Worm (Caenorhabditis elegans) whole organism, L2 larva: ENCODE data around the gene C06E4.2.
A peak's percentile ranks its signal among the peaks of the same experiment; 100 is the strongest.

ENCODE experiments used
- C34F6.9 ChIP-seq: fragments of 150-350 bp; optimal IDR thresholded peaks from 2 replicates; lab custom pipeline; 2014; ENCODE audit warnings: missing biosample characterization, missing genetic modification characterization
- F13H6.1 ChIP-seq: sonication (generic microtip); optimal IDR thresholded peaks from 2 replicates; lab custom pipeline; 2016; ENCODE audit warnings: missing genetic modification characterization, missing compliant biosample characterization
- R02D3.7 ChIP-seq: fragments of 150-350 bp; optimal IDR thresholded peaks from 2 replicates; lab custom pipeline; 2014; ENCODE audit warnings: missing biosample characterization, missing genetic modification characterization
- Y55F3AM.14 ChIP-seq: fragments of 200-800 bp; sonication (Bioruptor generic); optimal IDR thresholded peaks from 2 replicates; lab custom pipeline; 2018; ENCODE audit warnings: mild to moderate bottlenecking, missing genetic modification characterization, missing compliant biosample characterization
- ZK546.5 ChIP-seq: sonication (generic microtip); optimal IDR thresholded peaks from 2 replicates; lab custom pipeline; 2017; ENCODE audit warnings: missing biosample characterization, missing genetic modification characterization
- alr-1 ChIP-seq: fragments of 150-350 bp; optimal IDR thresholded peaks from 2 replicates; lab custom pipeline; 2014; ENCODE audit warnings: missing biosample characterization, missing genetic modification characterization
- aly-2 ChIP-seq: fragments of 150-350 bp; optimal IDR thresholded peaks from 2 replicates; lab custom pipeline; 2014; ENCODE audit warnings: missing biosample characterization, missing genetic modification characterization
- blmp-1 ChIP-seq: sonication (generic microtip); optimal IDR thresholded peaks from 2 replicates; lab custom pipeline; 2017; ENCODE audit warnings: missing genetic modification characterization, mild to moderate bottlenecking, missing compliant biosample characterization, antibody characterized with exemption, moderate library complexity; ENCODE audit not compliant: insufficient read depth
- ceh-16 ChIP-seq: fragments of 150-350 bp; optimal IDR thresholded peaks from 2 replicates; lab custom pipeline; 2014; ENCODE audit warnings: missing biosample characterization, missing genetic modification characterization
- crh-2 ChIP-seq: sonication (generic microtip); optimal IDR thresholded peaks from 2 replicates; lab custom pipeline; 2017; ENCODE audit warnings: missing biosample characterization, missing genetic modification characterization
- egl-27 ChIP-seq: sonication (generic microtip); optimal IDR thresholded peaks from 3 replicates; lab custom pipeline; 2017; ENCODE audit warnings: missing biosample characterization, missing genetic modification reagents, missing genetic modification characterization
- elt-1 ChIP-seq: fragments of 150-350 bp; optimal IDR thresholded peaks from 2 replicates; lab custom pipeline; 2014; ENCODE audit warnings: missing biosample characterization, missing genetic modification characterization
- elt-3 ChIP-seq: sonication (generic microtip); optimal IDR thresholded peaks from 2 replicates; lab custom pipeline; 2017; ENCODE audit warnings: missing biosample characterization, missing genetic modification characterization
- fos-1 ChIP-seq: fragments of 150-350 bp; optimal IDR thresholded peaks from 2 replicates; lab custom pipeline; 2014; ENCODE audit warnings: missing biosample characterization, missing genetic modification characterization
- gmeb-1 ChIP-seq: fragments of 150-350 bp; optimal IDR thresholded peaks from 2 replicates; lab custom pipeline; 2014; ENCODE audit warnings: missing biosample characterization, missing genetic modification characterization
- lin-11 ChIP-seq: fragments of 150-350 bp; sonication (generic microtip); optimal IDR thresholded peaks from 2 replicates; lab custom pipeline; 2014; ENCODE audit warnings: missing biosample characterization, missing genetic modification characterization, inconsistent platforms, mixed read lengths
- lin-13 ChIP-seq: fragments of 150-350 bp; optimal IDR thresholded peaks from 2 replicates; lab custom pipeline; 2014; ENCODE audit warnings: missing biosample characterization, missing genetic modification reagents, missing genetic modification characterization
- lin-39 ChIP-seq: fragments of 150-350 bp; optimal IDR thresholded peaks from 2 replicates; lab custom pipeline; 2014; ENCODE audit warnings: missing biosample characterization, missing genetic modification reagents, missing genetic modification characterization
- lsy-2 ChIP-seq, 2 experiments: fragments of 150-350 bp in 1 of 2; sonication (generic microtip) in 1 of 2; optimal IDR thresholded peaks; 2 replicates each; lab custom pipeline; 2014 to 2017; ENCODE audit warnings: missing biosample characterization in 2 of 2, missing genetic modification characterization in 2 of 2
- mab-5 ChIP-seq: fragments of 150-350 bp; optimal IDR thresholded peaks from 2 replicates; lab custom pipeline; 2014; ENCODE audit warnings: missing biosample characterization, missing genetic modification characterization
- mdl-1 ChIP-seq, 2 experiments: fragments of 150-350 bp in 1 of 2; sonication (generic microtip) in 1 of 2; optimal IDR thresholded peaks; 2 replicates each; lab custom pipeline; 2017; ENCODE audit warnings: missing biosample characterization in 2 of 2, missing genetic modification characterization in 2 of 2
- nhr-129 ChIP-seq: fragments of 150-350 bp; optimal IDR thresholded peaks from 2 replicates; lab custom pipeline; 2014; ENCODE audit warnings: missing biosample characterization, missing genetic modification characterization
- nhr-21 ChIP-seq: fragments of 150-350 bp; optimal IDR thresholded peaks from 2 replicates; lab custom pipeline; 2014; ENCODE audit warnings: missing biosample characterization, missing genetic modification characterization
- nhr-237 ChIP-seq: fragments of 150-350 bp; optimal IDR thresholded peaks from 2 replicates; lab custom pipeline; 2014; ENCODE audit warnings: missing biosample characterization, missing genetic modification characterization
- nhr-25 ChIP-seq: fragments of 150-350 bp; sonication (generic microtip); optimal IDR thresholded peaks from 3 replicates; lab custom pipeline; 2014; ENCODE audit warnings: missing biosample characterization, missing genetic modification characterization
- nhr-6 ChIP-seq: fragments of 150-350 bp; optimal IDR thresholded peaks from 2 replicates; lab custom pipeline; 2014; ENCODE audit warnings: missing biosample characterization, missing genetic modification characterization
- nhr-77 ChIP-seq: fragments of 150-350 bp; optimal IDR thresholded peaks from 2 replicates; lab custom pipeline; 2014; ENCODE audit warnings: missing biosample characterization, missing genetic modification characterization
- sem-4 ChIP-seq: fragments of 150-350 bp; optimal IDR thresholded peaks from 2 replicates; lab custom pipeline; 2014; ENCODE audit warnings: missing biosample characterization, missing genetic modification reagents, missing genetic modification characterization
- sma-3 ChIP-seq: sonication (generic microtip); optimal IDR thresholded peaks from 2 replicates; lab custom pipeline; 2016; ENCODE audit warnings: missing genetic modification reagents, missing genetic modification characterization, missing compliant biosample characterization
- sma-9 ChIP-seq, 2 experiments: fragments of 150-350 bp in 1 of 2; sonication (generic microtip) in 1 of 2; optimal IDR thresholded peaks; 2 replicates each; lab custom pipeline; 2014 to 2016; ENCODE audit warnings: missing genetic modification characterization in 2 of 2, mild to moderate bottlenecking in 1 of 2, missing biosample characterization in 1 of 2, missing compliant biosample characterization in 1 of 2, missing genetic modification reagents in 1 of 2, moderate library complexity in 1 of 2
- snpc-4 ChIP-seq: fragments of 150-350 bp; optimal IDR thresholded peaks from 2 replicates; lab custom pipeline; 2014; ENCODE audit warnings: missing biosample characterization, missing genetic modification characterization
- unc-55 ChIP-seq: fragments of 150-350 bp; sonication (generic microtip); optimal IDR thresholded peaks from 3 replicates; lab custom pipeline; 2014; ENCODE audit warnings: missing biosample characterization, missing genetic modification reagents, missing genetic modification characterization
- unc-62 ChIP-seq: fragments of 150-350 bp; optimal IDR thresholded peaks from 2 replicates; lab custom pipeline; 2014; ENCODE audit warnings: missing biosample characterization, missing genetic modification reagents, missing genetic modification characterization
- zag-1 ChIP-seq: fragments of 150-350 bp; optimal IDR thresholded peaks from 2 replicates; lab custom pipeline; 2014; ENCODE audit warnings: missing biosample characterization, missing genetic modification characterization
- ztf-1 ChIP-seq: fragments of 200-800 bp; sonication (Bioruptor generic); conservative IDR thresholded peaks from 2 replicates; pipeline ENCODE4 v1.3.6; 2022; ENCODE audit warnings: missing genetic modification characterization, missing compliant biosample characterization
- ztf-11 ChIP-seq: sonication (generic microtip); optimal IDR thresholded peaks from 2 replicates; lab custom pipeline; 2017; ENCODE audit warnings: missing biosample characterization, missing genetic modification characterization
- ztf-4 ChIP-seq: fragments of 150-350 bp; optimal IDR thresholded peaks from 2 replicates; lab custom pipeline; 2014; ENCODE audit warnings: missing biosample characterization, missing genetic modification characterization

Gene C06E4.2

DNA sequence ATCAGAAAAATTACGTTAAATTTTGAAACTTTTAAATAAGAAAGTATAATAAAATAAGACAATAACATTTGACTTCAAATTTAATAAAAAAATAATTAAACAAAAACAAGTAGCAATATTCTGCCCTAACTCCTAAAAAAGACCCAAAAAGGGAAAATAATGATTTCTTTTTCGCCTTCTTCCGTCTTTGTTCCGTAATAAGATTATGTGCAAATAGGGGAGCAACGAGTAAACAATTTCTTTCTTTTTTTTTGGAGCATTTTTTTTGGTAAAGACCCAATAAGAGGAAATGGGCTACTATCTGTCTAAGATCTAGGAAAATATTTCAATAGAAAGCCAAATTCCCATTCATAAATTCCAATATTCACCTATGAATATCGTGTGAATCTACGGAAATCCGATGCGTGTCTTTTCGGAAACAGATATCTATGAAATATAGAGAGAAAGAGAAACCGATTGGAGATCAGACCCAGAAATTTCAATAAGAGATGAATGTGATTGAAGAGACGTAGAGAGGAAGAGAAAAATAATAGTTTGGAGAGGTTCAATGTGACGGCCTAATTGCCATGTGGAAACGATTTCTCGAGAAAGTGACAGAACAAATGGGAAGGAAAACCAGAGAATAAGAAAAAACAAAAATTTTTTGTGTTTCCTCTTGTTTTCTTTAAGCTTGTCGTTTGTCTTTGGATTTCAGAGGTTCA is 41.2 kb downstream of the C06E4.2 start:
- TF ChIP-seq nhr-21 (no peak), elt-1 (no peak), ztf-4 (tag; lab: Kevin White, UChicago) (no peak), nhr-129 (peak; percentile 16), fos-1 (tag; lab: Kevin White, UChicago) (no peak), Y55F3AM.14 (GFP tag; lab: Kevin White, UChicago) (no peak), nhr-25 (tag; lab: Kevin White, UChicago) (peak; percentile 47), nhr-6 (tag; lab: Kevin White, UChicago) (peak; percentile 5), sma-9 (GFP tag; optimal IDR thresholded peaks at IDR 0.05; lab: Kevin White, UChicago) (peak; percentile 16), sma-9 (tag; optimal IDR thresholded peaks at IDR 0.05; lab: Kevin White, UChicago) (no peak), lsy-2 (tag; optimal IDR thresholded peaks at IDR 0.05; lab: Kevin White, UChicago) (peak in 1 of 2 experiments; percentile 43), mdl-1 (tag; optimal IDR thresholded peaks at IDR 0.05; lab: Kevin White, UChicago) (no peak), blmp-1 (tag; lab: Kevin White, UChicago) (peak; percentile 19), elt-3 (tag; lab: Kevin White, UChicago) (no peak), ztf-1 (no peak), C34F6.9 (tag; lab: Kevin White, UChicago) (peak; percentile 44), crh-2 (tag; lab: Kevin White, UChicago) (peak; percentile 1)

DNA sequence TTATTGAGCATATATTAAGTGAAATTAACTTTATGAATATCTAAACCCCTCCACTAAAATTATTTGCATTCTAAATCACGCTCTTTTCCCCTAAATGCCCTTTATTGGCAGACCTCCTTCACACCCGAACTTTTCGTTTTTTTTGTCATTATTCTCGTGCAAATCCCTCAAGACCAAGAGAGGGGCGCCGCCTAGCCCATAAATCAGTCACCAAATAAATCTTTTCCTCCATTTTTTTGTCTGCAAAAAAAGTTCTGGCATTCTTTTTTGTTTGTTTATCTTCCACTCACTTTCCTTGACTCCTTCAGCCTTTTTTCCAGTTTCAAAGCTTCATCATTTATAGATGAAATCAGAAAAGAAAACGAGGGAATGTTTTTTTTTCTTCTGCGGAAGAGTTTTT is 42.1 kb downstream of the C06E4.2 start:
- TF ChIP-seq mab-5 (tag; lab: Kevin White, UChicago) = peak; percentile 73
- peak in 1 of 2 experiments; percentile 6 for TF ChIP-seq mdl-1 (tag; optimal IDR thresholded peaks at IDR 0.05; lab: Kevin White, UChicago)
- no peak for TF ChIP-seq nhr-237 (tag; lab: Kevin White, UChicago)
- no peak for TF ChIP-seq sma-3 (GFP tag; lab: Kevin White, UChicago)
- TF ChIP-seq sma-9 (GFP tag; optimal IDR thresholded peaks at IDR 0.05; lab: Kevin White, UChicago) = peak; percentile 21
- TF ChIP-seq sma-9 (tag; optimal IDR thresholded peaks at IDR 0.05; lab: Kevin White, UChicago) = no peak
- TF ChIP-seq lsy-2 (tag; optimal IDR thresholded peaks at IDR 0.05; lab: Kevin White, UChicago) = peak in 1 of 2 experiments; percentile 14

DNA sequence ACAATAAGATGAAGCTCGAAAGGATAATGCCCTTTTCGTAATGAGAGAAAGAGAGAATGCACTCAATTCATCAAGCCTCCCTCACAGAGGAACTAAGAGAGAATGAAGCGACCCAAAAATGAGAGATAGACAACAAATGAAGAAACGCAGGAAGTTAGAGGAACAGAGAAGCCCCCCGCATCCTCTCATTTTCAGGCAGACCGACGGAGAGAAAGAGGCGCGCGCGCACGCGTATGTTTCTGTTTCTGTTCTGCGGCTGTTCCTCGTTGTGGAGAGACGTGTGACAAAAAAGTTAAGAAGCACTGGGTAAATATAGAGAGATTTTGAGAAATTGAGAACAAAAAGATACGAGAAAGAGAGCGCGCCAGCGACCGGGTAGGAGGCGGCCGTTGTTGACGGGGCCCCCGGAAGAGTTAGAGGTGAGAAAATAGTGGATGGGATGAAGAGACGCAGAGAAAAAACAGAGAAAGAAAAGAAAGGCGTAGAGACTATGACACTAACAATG is 43.2 kb downstream of the C06E4.2 start:
- TF ChIP-seq Y55F3AM.14 (GFP tag; lab: Kevin White, UChicago) = peak; percentile 67
- peak; percentile 62 for TF ChIP-seq ztf-4 (tag; lab: Kevin White, UChicago)
- TF ChIP-seq lin-11 = peak; percentile 2
- no peak for TF ChIP-seq ztf-11 (tag; lab: Kevin White, UChicago)
- peak; percentile 82 for TF ChIP-seq sma-3 (GFP tag; lab: Kevin White, UChicago)
- TF ChIP-seq crh-2 (tag; lab: Kevin White, UChicago) = peak; percentile 83
- peak; percentile 79 for TF ChIP-seq sem-4 (tag; lab: Kevin White, UChicago)
- TF ChIP-seq nhr-129 = peak; percentile 75
- TF ChIP-seq lin-39 (tag; lab: Kevin White, UChicago) = no peak
- TF ChIP-seq mdl-1 (tag; optimal IDR thresholded peaks at IDR 0.05; lab: Kevin White, UChicago) = peak; percentile 89 to 93
- peak; percentile 4 for TF ChIP-seq nhr-77
- peak; percentile 62 for TF ChIP-seq unc-55 (GFP tag; lab: Kevin White, UChicago)
- TF ChIP-seq nhr-25 (tag; lab: Kevin White, UChicago) = no peak
- peak; percentile 38 for TF ChIP-seq zag-1 (tag; lab: Kevin White, UChicago)
- TF ChIP-seq lin-13 (GFP tag; lab: Kevin White, UChicago) = peak; percentile 71
- TF ChIP-seq unc-62 = peak; percentile 60
- TF ChIP-seq egl-27 (tag; lab: Kevin White, UChicago) = peak; percentile 85
- TF ChIP-seq snpc-4 (tag; lab: Kevin White, UChicago) = peak; percentile 31
- TF ChIP-seq lsy-2 (tag; optimal IDR thresholded peaks at IDR 0.05; lab: Kevin White, UChicago) = peak; percentile 21 to 82
- peak; percentile 91 for TF ChIP-seq C34F6.9 (tag; lab: Kevin White, UChicago)
- peak; percentile 28 for TF ChIP-seq blmp-1 (tag; lab: Kevin White, UChicago)
- TF ChIP-seq R02D3.7 (tag; lab: Kevin White, UChicago) = no peak
- TF ChIP-seq mab-5 (tag; lab: Kevin White, UChicago) = peak; percentile 84
- peak; percentile 95 for TF ChIP-seq fos-1 (tag; lab: Kevin White, UChicago)
- peak; percentile 21 for TF ChIP-seq ZK546.5
- TF ChIP-seq elt-1 = no peak
- no peak for TF ChIP-seq alr-1
- TF ChIP-seq nhr-6 (tag; lab: Kevin White, UChicago) = peak; percentile 53
- peak; percentile 97 for TF ChIP-seq F13H6.1
- TF ChIP-seq ceh-16 (tag; lab: Kevin White, UChicago) = peak; percentile 59
- TF ChIP-seq gmeb-1 = peak; percentile 57
- TF ChIP-seq nhr-21 = peak; percentile 78
- no peak for TF ChIP-seq aly-2 (tag; lab: Kevin White, UChicago)
- peak; percentile 89 for TF ChIP-seq sma-9 (GFP tag; optimal IDR thresholded peaks at IDR 0.05; lab: Kevin White, UChicago)
- no peak for TF ChIP-seq sma-9 (tag; optimal IDR thresholded peaks at IDR 0.05; lab: Kevin White, UChicago)
